Worm (Caenorhabditis elegans) whole organism, early embryonic: ENCODE measurements around the gene syf-3.

Experiments
- B0310.2 ChIP-seq: sonication (generic microtip); optimal IDR thresholded peaks from 2 replicates; lab custom pipeline; 2016; ENCODE audit warnings: mild to moderate bottlenecking, missing genetic modification characterization, missing compliant biosample characterization
- F13C5.2 ChIP-seq: sonication (generic microtip); optimal IDR thresholded peaks from 2 replicates; lab custom pipeline; 2017; ENCODE audit warnings: mild to moderate bottlenecking, missing genetic modification characterization, inconsistent platforms, missing compliant biosample characterization
- ama-1 ChIP-seq: fragments of 150-350 bp; optimal IDR thresholded peaks from 2 replicates; lab custom pipeline; 2014
- ceh-13 ChIP-seq: fragments of 200-800 bp; sonication (Bioruptor generic); optimal IDR thresholded peaks from 2 replicates; lab custom pipeline; 2018; ENCODE audit warnings: mild to moderate bottlenecking, missing genetic modification characterization, missing compliant biosample characterization
- ceh-36 ChIP-seq: sonication (generic microtip); optimal IDR thresholded peaks from 2 replicates; lab custom pipeline; 2016; ENCODE audit warnings: missing genetic modification characterization, inconsistent platforms, missing compliant biosample characterization
- flt-1 ChIP-seq: fragments of 200-800 bp; sonication (Bioruptor generic); IDR thresholded peaks from 2 replicates; pipeline ENCODE4 v1.3.6; 2022; ENCODE audit warnings: missing genetic modification characterization, missing compliant biosample characterization
- hmbx-1 ChIP-seq: sonication (generic microtip); optimal IDR thresholded peaks from 2 replicates; lab custom pipeline; 2016; ENCODE audit warnings: mild to moderate bottlenecking, missing genetic modification characterization, missing compliant biosample characterization
- hmg-4 ChIP-seq: fragments of 200-800 bp; sonication (Bioruptor generic); optimal IDR thresholded peaks from 2 replicates; lab custom pipeline; 2018; ENCODE audit warnings: mild to moderate bottlenecking, missing genetic modification characterization, missing compliant biosample characterization
- hnd-1 ChIP-seq: sonication (generic microtip); optimal IDR thresholded peaks from 2 replicates; lab custom pipeline; 2016; ENCODE audit warnings: missing genetic modification characterization, missing compliant biosample characterization
- pes-1 ChIP-seq: fragments of 200-800 bp; sonication (Bioruptor generic); IDR thresholded peaks from 2 replicates; pipeline ENCODE4 v1.3.6; 2022; ENCODE audit warnings: missing genetic modification reagents, missing genetic modification characterization, missing compliant biosample characterization
- sea-1 ChIP-seq: fragments of 200-800 bp; sonication (Bioruptor generic); conservative IDR thresholded peaks from 2 replicates; pipeline ENCODE4 v1.3.6; 2022; ENCODE audit warnings: missing genetic modification characterization, missing compliant biosample characterization
- tbx-37 ChIP-seq: fragments of 200-800 bp; sonication (Bioruptor generic); conservative IDR thresholded peaks from 2 replicates; pipeline ENCODE4 v1.3.6; 2022; ENCODE audit warnings: missing genetic modification reagents, missing genetic modification characterization, missing compliant biosample characterization

ce11 chrV:5927347-5927746 lies 12.5 kb upstream of the syf-3 start, which contains the start of gene srsx-17:
- TF ChIP-seq flt-1 (GFP tag; lab: Robert Waterston, UW) (no peak), ama-1 (lab: Kevin White, UChicago) (no peak), F13C5.2 (no peak), B0310.2 (tag; lab: Kevin White, UChicago) (no peak), ceh-36 (tag; lab: Kevin White, UChicago) (no peak), hnd-1 (no peak), sea-1 (GFP tag; lab: Robert Waterston, UW) (no peak), ceh-13 (GFP tag; lab: Kevin White, UChicago) (no peak), hmbx-1 (tag; lab: Kevin White, UChicago) (no peak), hmg-4 (GFP tag; lab: Kevin White, UChicago) (no peak), pes-1 (no peak), tbx-37 (GFP tag; lab: Robert Waterston, UW) (no peak)
